Fruit fly (Drosophila melanogaster) whole organism, wandering third instar larva: ENCODE measurements around the gene CG18301.

Experiments
- Myc ChIP-seq: fragments of >200 bp; optimal IDR thresholded peaks from 2 replicates; lab custom pipeline; 2017
- sv ChIP-seq: fragments of 200-800 bp; sonication (Bioruptor generic); optimal IDR thresholded peaks from 3 replicates; lab custom pipeline; 2016; ENCODE audit warnings: missing biosample characterization, missing genetic modification characterization
- woc ChIP-seq: sonication (Bioruptor generic); optimal IDR thresholded peaks from 2 replicates; lab custom pipeline; 2016; ENCODE audit warnings: missing biosample characterization, mild to moderate bottlenecking, missing genetic modification characterization

DNA sequence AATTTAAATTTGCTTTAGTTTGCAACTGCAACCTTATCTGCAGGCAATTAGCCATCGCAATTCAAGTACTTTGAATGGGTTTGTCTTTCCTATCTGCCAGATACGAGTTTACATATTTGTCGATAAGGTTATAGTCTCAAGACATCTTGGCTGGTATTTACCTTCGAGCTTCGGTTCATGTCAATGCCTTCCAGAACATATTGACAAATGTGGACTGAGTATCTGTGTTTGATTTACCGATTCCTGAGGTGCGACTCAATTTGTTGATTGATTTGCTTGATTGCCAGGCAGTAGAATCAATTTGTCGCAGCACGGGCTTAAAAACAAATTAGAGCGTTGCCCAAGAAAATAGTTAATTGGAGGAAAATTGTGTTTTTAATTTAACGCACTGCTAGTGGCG is 21.2 kb downstream of the CG18301 start:
- TF ChIP-seq sv (GFP tag; lab: Kevin White, UChicago) (no peak), woc (GFP tag; lab: Kevin White, UChicago) (no peak), Myc (lab: Kevin White, UChicago) (no peak)
